Worm (Caenorhabditis elegans) whole organism, mixed stage, embryonic: ENCODE measurements around the gene vha-8.

Source experiments
- elt-3 ChIP-seq: fragments of 150-350 bp; optimal IDR thresholded peaks from 2 replicates; lab custom pipeline; 2014; ENCODE audit warnings: missing biosample characterization, missing genetic modification characterization
- hlh-1 ChIP-seq: fragments of 150-350 bp; optimal IDR thresholded peaks from 2 replicates; lab custom pipeline; 2014; ENCODE audit warnings: missing biosample characterization, missing genetic modification reagents, missing genetic modification characterization
- mab-5 ChIP-seq: fragments of 150-350 bp; optimal IDR thresholded peaks from 2 replicates; lab custom pipeline; 2014; ENCODE audit warnings: missing biosample characterization, missing genetic modification characterization
- nhr-76 ChIP-seq: sonication (generic microtip); optimal IDR thresholded peaks from 2 replicates; lab custom pipeline; 2017; ENCODE audit warnings: missing biosample characterization, missing genetic modification characterization
- unc-62 ChIP-seq: fragments of 150-350 bp; optimal IDR thresholded peaks from 2 replicates; lab custom pipeline; 2014; ENCODE audit warnings: missing biosample characterization, missing genetic modification reagents, missing genetic modification characterization
- ztf-11 ChIP-seq: fragments of 150-350 bp; optimal IDR thresholded peaks from 2 replicates; lab custom pipeline; 2014; ENCODE audit warnings: missing biosample characterization, missing genetic modification characterization

ce11 chrIV:6793310-6793966, 2.6 kb downstream of the vha-8 start:
- TF ChIP-seq nhr-76 (no peak), mab-5 (tag; lab: Kevin White, UChicago) (no peak), ztf-11 (tag; lab: Kevin White, UChicago) (no peak), unc-62 (GFP tag; lab: Kevin White, UChicago) (no peak), hlh-1 (tag; lab: Kevin White, UChicago) (no peak), elt-3 (tag; lab: Kevin White, UChicago) (no peak)
